Worm (Caenorhabditis elegans): ENCODE measurements around the gene sra-28.

DNA sequence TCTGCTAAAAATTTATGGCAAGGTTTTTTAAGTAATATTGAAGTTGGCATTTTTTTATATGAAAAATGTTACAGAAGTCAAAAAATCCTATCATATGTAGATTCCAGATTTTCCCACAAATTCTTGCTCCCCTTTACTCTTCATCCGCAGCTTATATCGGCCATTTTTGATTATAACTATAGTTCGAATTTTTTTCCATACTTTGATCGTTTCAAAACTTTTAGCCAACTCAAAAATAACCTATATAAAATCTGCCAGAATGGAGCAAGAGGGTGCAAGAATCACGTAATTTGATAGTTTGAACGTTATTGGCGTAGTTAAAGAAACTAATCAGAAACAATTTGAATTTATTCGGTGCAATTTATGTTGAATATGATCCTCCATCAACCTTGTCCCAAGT, 49.6 kb downstream of the sra-28 start:
- TF ChIP-seq him-1 (tag; optimal IDR thresholded peaks at IDR 0.05) = no peak
- no peak for TF ChIP-seq W03F9.2 (tag; optimal IDR thresholded peaks at IDR 0.05)
- no peak for TF ChIP-seq dao-5 (tag; optimal IDR thresholded peaks at IDR 0.05)

All from whole organism, L4/young adult.